Worm (Caenorhabditis elegans) whole organism, late embryonic: Measurements from ENCODE around the gene acs-18.

Experiments
- fkh-10 ChIP-seq: fragments of 150-350 bp; optimal IDR thresholded peaks from 2 replicates; lab custom pipeline; 2014; ENCODE audit warnings: missing biosample characterization, missing genetic modification reagents, missing genetic modification characterization
- nhr-11 ChIP-seq: fragments of 150-350 bp; optimal IDR thresholded peaks from 2 replicates; lab custom pipeline; 2014; ENCODE audit warnings: missing biosample characterization, missing genetic modification characterization
- unc-3 ChIP-seq, 2 experiments: fragments of 200-800 bp in 1 of 2; sonication (Bioruptor generic) in 1 of 2; sonication (generic microtip) in 1 of 2; conservative IDR thresholded peaks in 1 of 2; optimal IDR thresholded peaks in 1 of 2; 2 replicates each; pipeline versions ENCODE4 v1.3.6 to Lab custom; 2016 to 2022; ENCODE audit warnings: missing compliant biosample characterization in 2 of 2, missing genetic modification characterization in 2 of 2, missing genetic modification reagents in 1 of 2
- unc-86 ChIP-seq: sonication (generic microtip); optimal IDR thresholded peaks from 2 replicates; lab custom pipeline; 2016; ENCODE audit warnings: missing genetic modification characterization, missing compliant biosample characterization

DNA sequence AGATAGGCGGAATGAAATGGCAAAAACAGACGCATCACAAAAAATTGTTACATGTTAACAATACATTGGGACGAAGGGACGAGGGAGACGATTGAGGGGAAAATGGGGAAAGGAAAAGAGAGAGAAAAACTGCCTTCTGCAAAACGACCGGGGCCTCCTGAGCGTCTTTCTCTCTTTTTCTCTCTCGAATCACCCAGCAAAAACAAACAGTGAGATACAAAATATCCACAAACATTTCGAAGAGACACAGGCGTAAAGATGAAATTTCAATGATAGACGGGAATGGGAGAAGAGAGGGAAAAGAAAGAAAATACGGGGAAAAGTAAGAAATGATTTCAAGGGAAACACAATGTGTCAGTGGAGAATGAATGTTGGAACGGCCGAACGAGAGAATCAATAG is 32.5 kb upstream of the acs-18 start:
- TF ChIP-seq unc-3 (GFP tag; conservative IDR thresholded peaks at IDR 0.05; lab: Robert Waterston, UW): no peak
- TF ChIP-seq unc-3 (tag; optimal IDR thresholded peaks at IDR 0.05; lab: Kevin White, UChicago): no peak
- no peak for TF ChIP-seq unc-86 (tag; lab: Kevin White, UChicago)
- TF ChIP-seq nhr-11 (tag; lab: Kevin White, UChicago): no peak
- no peak for TF ChIP-seq fkh-10 (GFP tag; lab: Kevin White, UChicago)
